Worm (Caenorhabditis elegans): ENCODE measurements around the gene xtr-1.

- TF ChIP-seq ceh-24 (tag; optimal IDR thresholded peaks at IDR 0.05) (no peak), nfya-1 (tag; optimal IDR thresholded peaks at IDR 0.05) (no peak), odd-2 (tag; optimal IDR thresholded peaks at IDR 0.05) (no peak), ama-1 (optimal IDR thresholded peaks at IDR 0.05) (no peak), npax-4 (tag; optimal IDR thresholded peaks at IDR 0.05) (no peak), F13H6.1 (tag; optimal IDR thresholded peaks at IDR 0.05) (no peak), unc-86 (tag; optimal IDR thresholded peaks at IDR 0.05) (no peak)
Observed at ce11 chrX:11823704-11824103, 28.9 kb upstream of the xtr-1 start, which contains the start of gene tag-241.
